Worm (Caenorhabditis elegans): Measurements from ENCODE around the gene set-2.
A peak's percentile ranks its signal among the peaks of the same experiment; 100 is the strongest.

set-2 gene

ce11 chrIII:4890997-4891396 lies 39.0 kb downstream of the set-2 start, which contains the start of gene F26F4.5:
F26F4.5 (minus strand) TSS chrIII:4891252.
- TF ChIP-seq ceh-9 (tag; optimal IDR thresholded peaks at IDR 0.05) (no peak), lsy-12 (tag; optimal IDR thresholded peaks at IDR 0.05) (no peak), unc-62 (GFP tag; optimal IDR thresholded peaks at IDR 0.05) (no peak), skn-1 (tag; optimal IDR thresholded peaks at IDR 0.05) (no peak), nhr-43 (tag; optimal IDR thresholded peaks at IDR 0.05; ENCODE audit: poor library complexity, severe bottlenecking) (no peak), pha-4 (tag; optimal IDR thresholded peaks at IDR 0.05) (peak; percentile 29)

ce11 chrIII:4887291-4887690 lies 42.7 kb downstream of the set-2 start, which contains the start of gene clec-6:
clec-6 (minus strand) TSS chrIII:4887444.
- TF ChIP-seq elt-2 (tag; optimal IDR thresholded peaks at IDR 0.05) (peak; percentile 60), pqm-1 (tag; optimal IDR thresholded peaks at IDR 0.05) (peak; percentile 23), pha-4 (tag; optimal IDR thresholded peaks at IDR 0.05) (peak; percentile 33), ceh-16 (tag; optimal IDR thresholded peaks at IDR 0.05) (no peak)

- TF ChIP-seq nfya-1 (tag; optimal IDR thresholded peaks at IDR 0.05; ENCODE audit: insufficient read depth) (no peak), lin-15B (tag; optimal IDR thresholded peaks at IDR 0.05) (no peak), elt-2 (tag; optimal IDR thresholded peaks at IDR 0.05) (peak; percentile 68), pha-4 (tag; optimal IDR thresholded peaks at IDR 0.05) (peak; percentile 48), jun-1 (tag; optimal IDR thresholded peaks at IDR 0.05) (peak; percentile 17), mdl-1 (tag; optimal IDR thresholded peaks at IDR 0.05) (no peak), ztf-11 (tag; optimal IDR thresholded peaks at IDR 0.05) (no peak), pqm-1 (tag; optimal IDR thresholded peaks at IDR 0.05) (peak; percentile 54), fos-1 (tag; optimal IDR thresholded peaks at IDR 0.05) (no peak), fkh-10 (GFP tag; optimal IDR thresholded peaks at IDR 0.05) (no peak)
Measured at ce11 chrIII:4883429-4883828, 46.6 kb downstream of the set-2 start, which contains the start of gene clec-5. clec-5 (minus strand) TSS chrIII:4883606.

ce11 chrIII:4881955-4882354 lies 48.0 kb downstream of the set-2 start:
- no peak for TF ChIP-seq skn-1 (tag; optimal IDR thresholded peaks at IDR 0.05)
- TF ChIP-seq elt-2 (tag; optimal IDR thresholded peaks at IDR 0.05) = peak; percentile 72
- no peak for TF ChIP-seq elt-1 (tag; optimal IDR thresholded peaks at IDR 0.05)
- TF ChIP-seq pqm-1 (tag; optimal IDR thresholded peaks at IDR 0.05) = peak; percentile 37

- peak; percentile 15 for TF ChIP-seq ceh-28 (tag; optimal IDR thresholded peaks at IDR 0.05)
- no peak for TF ChIP-seq ztf-11 (tag; optimal IDR thresholded peaks at IDR 0.05)
- no peak for TF ChIP-seq egl-5 (tag; optimal IDR thresholded peaks at IDR 0.05)
Measured at ce11 chrIII:4879445-4879844, 50.6 kb downstream of the set-2 start, which contains the start of gene C35D10.1. C35D10.1 (plus strand) TSS chrIII:4879745.

ce11 chrIII:4878281-4878680 lies 51.7 kb downstream of the set-2 start, which contains the start of the genes tost-1 and arx-6:
tost-1 (minus strand) TSS chrIII:4878311.
arx-6 (plus strand) TSS chrIII:4878658.
- TF ChIP-seq nhr-25 (tag; optimal IDR thresholded peaks at IDR 0.05) (no peak), snpc-4 (tag; optimal IDR thresholded peaks at IDR 0.05) (peak; percentile 29), R02D3.7 (tag; optimal IDR thresholded peaks at IDR 0.05) (no peak), unc-39 (tag; optimal IDR thresholded peaks at IDR 0.05) (no peak), lin-15B (tag; optimal IDR thresholded peaks at IDR 0.05) (peak; percentile 61), mml-1 (tag; optimal IDR thresholded peaks at IDR 0.05) (no peak), nhr-12 (tag; optimal IDR thresholded peaks at IDR 0.05) (no peak), nhr-11 (tag; optimal IDR thresholded peaks at IDR 0.05) (no peak), nhr-28 (tag; optimal IDR thresholded peaks at IDR 0.05) (no peak), ceh-9 (tag; optimal IDR thresholded peaks at IDR 0.05) (no peak), ceh-28 (tag; optimal IDR thresholded peaks at IDR 0.05) (no peak), elt-2 (tag; optimal IDR thresholded peaks at IDR 0.05) (peak; percentile 3), nfya-1 (tag; optimal IDR thresholded peaks at IDR 0.05; ENCODE audit: insufficient read depth) (peak; percentile 47), sea-2 (GFP tag; optimal IDR thresholded peaks at IDR 0.05) (no peak), skn-1 (tag; optimal IDR thresholded peaks at IDR 0.05) (peak; percentile 27), fos-1 (tag; optimal IDR thresholded peaks at IDR 0.05) (no peak)

ce11 chrIII:4875663-4876062 lies 54.3 kb downstream of the set-2 start:
- TF ChIP-seq elt-1 (tag; optimal IDR thresholded peaks at IDR 0.05) = no peak
- peak; percentile 39 for TF ChIP-seq fkh-10 (GFP tag; optimal IDR thresholded peaks at IDR 0.05)

All from whole organism, L3 larva.